Fruit fly (Drosophila melanogaster): ENCODE measurements around the gene can.

Gene can

dm6 chr3L:10267605-10268004 lies 694 bp upstream of the can start (continued):
- TF ChIP-seq CG1621 (tag; optimal IDR thresholded peaks at IDR 0.05), result no peak
- no peak for TF ChIP-seq Eip75B (GFP tag; optimal IDR thresholded peaks at IDR 0.05)
- TF ChIP-seq fd85E (GFP tag; optimal IDR thresholded peaks at IDR 0.05), result no peak
- peak; percentile 42 for TF ChIP-seq vri (GFP tag; optimal IDR thresholded peaks at IDR 0.05)
- TF ChIP-seq CG31627 (GFP tag; optimal IDR thresholded peaks at IDR 0.05), result peak; percentile 63
- TF ChIP-seq Eip93F (GFP tag; optimal IDR thresholded peaks at IDR 0.05), result no peak
- no peak for TF ChIP-seq CG15336 (GFP tag; IDR thresholded peaks at IDR 0.05)
- no peak for TF ChIP-seq CG16779 (tag; optimal IDR thresholded peaks at IDR 0.05)
- peak; percentile 16 for TF ChIP-seq Ets21C (GFP tag; optimal IDR thresholded peaks at IDR 0.05)
- no peak for TF ChIP-seq CG6808 (GFP tag; optimal IDR thresholded peaks at IDR 0.05)
- TF ChIP-seq pdm3 (GFP tag; optimal IDR thresholded peaks at IDR 0.05), result peak; percentile 30

DNA sequence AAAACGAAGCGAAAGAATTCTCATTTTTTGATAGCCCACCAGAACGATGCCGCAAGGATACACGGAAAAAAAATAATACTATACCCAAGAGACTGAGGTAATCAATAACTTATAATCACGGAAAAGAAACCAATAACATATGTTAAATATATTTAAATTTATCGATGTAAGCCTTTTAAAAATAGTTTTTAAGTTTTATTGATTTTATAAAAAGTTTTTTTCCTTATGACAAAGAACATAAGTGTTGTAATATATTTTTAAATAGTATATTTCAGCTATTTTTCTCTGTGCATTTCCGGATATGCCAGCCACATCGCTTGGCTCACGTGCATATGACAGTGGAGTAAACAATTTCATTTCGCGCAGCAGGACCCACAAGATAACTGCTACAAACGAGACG lies 4.1 kb downstream of the can start:
- TF ChIP-seq vri (GFP tag; optimal IDR thresholded peaks at IDR 0.05), result no peak
- peak; percentile 51 for TF ChIP-seq esn (GFP tag; optimal IDR thresholded peaks at IDR 0.05)
- TF ChIP-seq Eip75B (GFP tag; optimal IDR thresholded peaks at IDR 0.05), result peak; percentile 2
- TF ChIP-seq CG3032 (tag; optimal IDR thresholded peaks at IDR 0.05), result peak; percentile 43
- no peak for TF ChIP-seq Blimp-1 (GFP tag; optimal IDR thresholded peaks at IDR 0.05)
- TF ChIP-seq CG8632 (GFP tag; optimal IDR thresholded peaks at IDR 0.05), result peak; percentile 15
- no peak for TF ChIP-seq CG34406 (GFP tag; optimal IDR thresholded peaks at IDR 0.05)
- no peak for TF ChIP-seq CG6163 (GFP tag; IDR thresholded peaks at IDR 0.05)
- no peak for TF ChIP-seq net (GFP tag; optimal IDR thresholded peaks at IDR 0.05)
- TF ChIP-seq CG3919 (GFP tag; optimal IDR thresholded peaks at IDR 0.05), result no peak
- TF ChIP-seq Met (GFP tag; optimal IDR thresholded peaks at IDR 0.05), result peak; percentile 14
- peak; percentile 8 for TF ChIP-seq achi (GFP tag; optimal IDR thresholded peaks at IDR 0.05)
- TF ChIP-seq CG10631 (GFP tag; optimal IDR thresholded peaks at IDR 0.05), result peak; percentile 30
- no peak for TF ChIP-seq CG9139 (GFP tag; optimal IDR thresholded peaks at IDR 0.05)
- TF ChIP-seq CG10669 (GFP tag; optimal IDR thresholded peaks at IDR 0.05), result peak; percentile 31
- TF ChIP-seq Ets96B (tag; optimal IDR thresholded peaks at IDR 0.05), result peak; percentile 39
- TF ChIP-seq cyc (GFP tag; optimal IDR thresholded peaks at IDR 0.05), result peak; percentile 10
- TF ChIP-seq Smox (GFP tag; optimal IDR thresholded peaks at IDR 0.05), result peak; percentile 16
- TF ChIP-seq acj6 (GFP tag; optimal IDR thresholded peaks at IDR 0.05), result no peak
- TF ChIP-seq dac (GFP tag; optimal IDR thresholded peaks at IDR 0.05), result no peak
- TF ChIP-seq Eip78C (GFP tag), result peak; percentile 75
- TF ChIP-seq Hr39 (GFP tag; optimal IDR thresholded peaks at IDR 0.05), result no peak
- peak; percentile 67 for TF ChIP-seq svp (GFP tag)
- TF ChIP-seq fd85E (GFP tag; optimal IDR thresholded peaks at IDR 0.05), result no peak
- no peak for TF ChIP-seq CG4318 (GFP tag; optimal IDR thresholded peaks at IDR 0.05)
- no peak for TF ChIP-seq Eip93F (GFP tag; optimal IDR thresholded peaks at IDR 0.05)
- TF ChIP-seq ss (GFP tag; optimal IDR thresholded peaks at IDR 0.05), result peak in 1 of 2 experiments; percentile 11
- peak; percentile 27 for TF ChIP-seq topi (GFP tag; optimal IDR thresholded peaks at IDR 0.05)
- peak; percentile 16 for TF ChIP-seq OdsH (GFP tag; optimal IDR thresholded peaks at IDR 0.05)
- TF ChIP-seq dsx (GFP tag; optimal IDR thresholded peaks at IDR 0.05; ENCODE audit: poor library complexity, severe bottlenecking), result peak; percentile 27
- no peak for TF ChIP-seq lz (GFP tag; optimal IDR thresholded peaks at IDR 0.05)

DNA sequence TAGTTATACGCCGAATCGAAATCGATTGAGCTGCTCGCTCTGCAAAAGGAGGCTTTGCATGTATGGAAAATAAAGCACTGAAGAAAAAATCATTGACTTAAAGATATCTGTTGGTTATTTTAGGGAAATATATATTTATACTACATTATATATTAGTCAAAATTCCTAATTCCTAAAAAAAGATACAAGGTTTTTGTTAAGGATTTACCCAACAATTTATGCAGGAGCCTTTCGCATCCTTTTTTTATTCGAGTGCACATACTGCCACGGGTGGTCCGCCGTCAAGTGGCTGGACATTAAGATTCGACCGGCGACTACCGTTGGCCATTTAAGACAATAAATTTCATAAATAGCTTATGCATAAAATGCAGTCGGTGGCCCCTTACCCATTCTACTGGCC lies 5.7 kb downstream of the can start:
- TF ChIP-seq Ets96B (tag; optimal IDR thresholded peaks at IDR 0.05), result no peak
- TF ChIP-seq Eip78C (GFP tag), result peak; percentile 84
- TF ChIP-seq Sox15 (GFP tag; optimal IDR thresholded peaks at IDR 0.05), result no peak
- no peak for TF ChIP-seq CG6276 (GFP tag; optimal IDR thresholded peaks at IDR 0.05)
- TF ChIP-seq svp (GFP tag), result peak; percentile 59
- TF ChIP-seq Gug (GFP tag; IDR thresholded peaks at IDR 0.05), result no peak
- no peak for TF ChIP-seq fd59A (GFP tag; optimal IDR thresholded peaks at IDR 0.05)
- no peak for TF ChIP-seq net (GFP tag; optimal IDR thresholded peaks at IDR 0.05)
- no peak for TF ChIP-seq Ets21C (GFP tag; optimal IDR thresholded peaks at IDR 0.05)
- TF ChIP-seq ss (GFP tag; optimal IDR thresholded peaks at IDR 0.05), result peak in 1 of 2 experiments; percentile 30
- TF ChIP-seq dsx (GFP tag; optimal IDR thresholded peaks at IDR 0.05; ENCODE audit: poor library complexity, severe bottlenecking), result peak; percentile 4
- TF ChIP-seq CG10631 (GFP tag; optimal IDR thresholded peaks at IDR 0.05), result no peak
- TF ChIP-seq salr (GFP tag; optimal IDR thresholded peaks at IDR 0.05), result no peak
- TF ChIP-seq CG10669 (GFP tag; optimal IDR thresholded peaks at IDR 0.05), result no peak
- TF ChIP-seq Lpt (GFP tag; optimal IDR thresholded peaks at IDR 0.05), result no peak
- no peak for TF ChIP-seq OdsH (GFP tag; optimal IDR thresholded peaks at IDR 0.05)
- TF ChIP-seq pdm3 (GFP tag; optimal IDR thresholded peaks at IDR 0.05), result no peak
- no peak for TF ChIP-seq vri (GFP tag; optimal IDR thresholded peaks at IDR 0.05)
- no peak for TF ChIP-seq CG1621 (tag; optimal IDR thresholded peaks at IDR 0.05)

Data from whole organism, prepupa.